Worm (Caenorhabditis elegans): ENCODE measurements around the gene unc-86.

DNA sequence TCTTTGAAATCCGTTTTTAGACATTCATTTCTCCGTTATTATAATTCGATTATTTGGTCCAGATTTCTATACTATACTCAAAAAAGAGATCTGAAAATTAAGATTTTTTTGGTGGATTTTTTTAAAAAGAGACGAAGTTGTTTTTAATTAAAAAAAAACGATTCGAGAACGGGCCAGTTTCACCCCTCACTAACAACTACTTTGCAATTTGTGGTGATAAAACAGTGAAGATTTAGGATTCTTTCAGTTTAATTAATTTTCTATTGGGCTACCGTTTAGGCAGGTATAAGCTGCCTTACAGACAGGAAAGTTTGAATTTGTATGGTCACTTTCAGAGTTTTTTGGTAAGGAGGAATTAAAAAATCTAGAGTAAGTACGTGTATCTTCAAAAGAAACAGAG, 15.0 kb downstream of the unc-86 start, which contains the start of gene unc-36:
- TF ChIP-seq ama-1 (optimal IDR thresholded peaks at IDR 0.05) (no peak), tbx-37 (GFP tag; conservative IDR thresholded peaks at IDR 0.05) (no peak), tbx-11 (GFP tag; IDR thresholded peaks at IDR 0.05) (no peak), ceh-13 (GFP tag; optimal IDR thresholded peaks at IDR 0.05) (no peak)
